Worm (Caenorhabditis elegans): ENCODE results near the gene Y37E11B.6.

ce11 chrIV:3598452-3598851, 654 bp downstream of the Y37E11B.6 start, which contains the start of gene Y37E11B.5:
- TF ChIP-seq ztf-23 (GFP tag; IDR thresholded peaks at IDR 0.05), result no peak
- TF ChIP-seq T22C8.4 (GFP tag; IDR thresholded peaks at IDR 0.05), result no peak
- TF ChIP-seq flt-1 (GFP tag; IDR thresholded peaks at IDR 0.05), result no peak
- TF ChIP-seq klf-2 (GFP tag; conservative IDR thresholded peaks at IDR 0.05), result no peak
- no peak for TF ChIP-seq tab-1 (GFP tag; IDR thresholded peaks at IDR 0.05)
- no peak for TF ChIP-seq ref-1 (GFP tag; conservative IDR thresholded peaks at IDR 0.05)
- no peak for TF ChIP-seq ztf-29 (GFP tag; IDR thresholded peaks at IDR 0.05)
- TF ChIP-seq cog-1 (tag; optimal IDR thresholded peaks at IDR 0.05), result no peak

Data from whole organism, midembryonic.